Worm (Caenorhabditis elegans) whole organism, mixed stage, embryonic: Measurements from ENCODE around the gene zipt-2.2.

Experiments used
- blmp-1 ChIP-seq: fragments of 150-350 bp; optimal IDR thresholded peaks from 2 replicates; lab custom pipeline; 2014; ENCODE audit warnings: missing biosample characterization, missing genetic modification characterization
- hlh-1 ChIP-seq: fragments of 150-350 bp; optimal IDR thresholded peaks from 2 replicates; lab custom pipeline; 2014; ENCODE audit warnings: missing biosample characterization, missing genetic modification reagents, missing genetic modification characterization
- nhr-237 ChIP-seq: fragments of 150-350 bp; optimal IDR thresholded peaks from 2 replicates; lab custom pipeline; 2014; ENCODE audit warnings: missing biosample characterization, missing genetic modification characterization
- unc-62 ChIP-seq: fragments of 150-350 bp; optimal IDR thresholded peaks from 2 replicates; lab custom pipeline; 2014; ENCODE audit warnings: missing biosample characterization, missing genetic modification reagents, missing genetic modification characterization
- ztf-11 ChIP-seq: fragments of 150-350 bp; optimal IDR thresholded peaks from 2 replicates; lab custom pipeline; 2014; ENCODE audit warnings: missing biosample characterization, missing genetic modification characterization

DNA sequence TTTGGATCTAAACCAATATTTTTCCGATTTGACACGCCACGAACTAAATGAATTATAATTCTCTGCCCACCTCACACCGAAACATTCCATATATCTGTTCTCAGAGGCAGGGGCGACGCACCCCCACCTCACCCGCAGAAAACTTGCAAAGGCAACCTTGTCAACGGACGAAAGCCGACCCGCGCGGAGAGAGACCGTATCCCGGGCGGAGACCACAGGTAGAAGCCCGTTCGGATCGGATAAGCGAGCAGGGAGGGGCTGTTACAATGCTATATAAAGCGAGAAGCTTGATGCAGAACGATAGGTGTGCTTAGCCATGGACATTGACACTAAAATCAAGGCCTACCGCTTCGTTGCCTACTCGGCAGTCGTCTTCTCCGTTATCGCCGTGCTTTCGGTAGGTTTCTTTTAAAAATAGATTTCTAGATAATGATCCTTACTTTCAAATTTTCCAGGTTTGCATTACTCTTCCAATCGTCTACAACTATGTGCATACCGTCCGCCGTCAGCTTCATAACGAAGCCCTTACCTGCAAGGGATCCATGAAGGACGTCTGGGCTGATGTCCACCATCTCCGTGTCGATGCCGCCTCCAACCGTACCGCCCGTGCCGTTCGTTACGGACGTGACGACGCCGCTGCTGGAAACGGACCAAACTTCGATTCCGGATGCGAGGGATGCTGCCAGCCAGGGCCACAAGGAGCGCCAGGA is at the start of gene zipt-2.2, which contains the start of gene dpy-13:
- TF ChIP-seq unc-62 (GFP tag; lab: Kevin White, UChicago) (no peak), hlh-1 (tag; lab: Kevin White, UChicago) (no peak), blmp-1 (tag; lab: Kevin White, UChicago) (no peak), ztf-11 (tag; lab: Kevin White, UChicago) (no peak), nhr-237 (tag; lab: Kevin White, UChicago) (no peak)
